Worm (Caenorhabditis elegans) whole organism, late embryonic: ENCODE data around the gene C27D8.1.

Experiments used
- ceh-9 ChIP-seq: sonication (generic microtip); optimal IDR thresholded peaks from 2 replicates; lab custom pipeline; 2016; ENCODE audit warnings: mild to moderate bottlenecking, missing genetic modification characterization, inconsistent platforms, missing compliant biosample characterization
- nfya-1 ChIP-seq: sonication (generic microtip); optimal IDR thresholded peaks from 2 replicates; lab custom pipeline; 2017; ENCODE audit warnings: missing genetic modification characterization, mild to moderate bottlenecking, missing compliant biosample characterization, antibody characterized with exemption, moderate library complexity
- nhr-11 ChIP-seq: fragments of 150-350 bp; optimal IDR thresholded peaks from 2 replicates; lab custom pipeline; 2014; ENCODE audit warnings: missing biosample characterization, missing genetic modification characterization
- pha-4 ChIP-seq: fragments of 150-350 bp; optimal IDR thresholded peaks from 2 replicates; lab custom pipeline; 2018; ENCODE audit warnings: missing biosample characterization, missing genetic modification reagents, missing genetic modification characterization
- pqm-1 ChIP-seq: sonication (generic microtip); optimal IDR thresholded peaks from 2 replicates; lab custom pipeline; 2016; ENCODE audit warnings: missing genetic modification characterization, missing compliant biosample characterization
- ref-2 ChIP-seq: sonication (generic microtip); optimal IDR thresholded peaks from 2 replicates; lab custom pipeline; 2016; ENCODE audit warnings: missing genetic modification characterization, missing compliant biosample characterization
- ttx-3 ChIP-seq: sonication (generic microtip); optimal IDR thresholded peaks from 2 replicates; lab custom pipeline; 2016; ENCODE audit warnings: missing genetic modification reagents, missing genetic modification characterization, missing compliant biosample characterization

- TF ChIP-seq ref-2 (tag; lab: Kevin White, UChicago) (no peak), nhr-11 (tag; lab: Kevin White, UChicago) (no peak), pqm-1 (tag; lab: Kevin White, UChicago) (no peak), ceh-9 (tag; lab: Kevin White, UChicago) (no peak), ttx-3 (tag; lab: Kevin White, UChicago) (no peak), pha-4 (tag; lab: Kevin White, UChicago) (no peak), nfya-1 (tag; lab: Kevin White, UChicago) (no peak)
Observed at ce11 chrIV:12700204-12700603, 17.4 kb upstream of the C27D8.1 start.
